Worm (Caenorhabditis elegans) whole organism, early embryonic: Measurements from ENCODE around the gene C50F4.10.

ENCODE experiments used
- ama-1 ChIP-seq: fragments of 150-350 bp; optimal IDR thresholded peaks from 2 replicates; lab custom pipeline; 2014
- scrt-1 ChIP-seq: fragments of 200-800 bp; sonication (Bioruptor generic); IDR thresholded peaks from 2 replicates; pipeline ENCODE4 v1.3.6; 2022; ENCODE audit warnings: missing genetic modification characterization, missing compliant biosample characterization
- sea-1 ChIP-seq: fragments of 200-800 bp; sonication (Bioruptor generic); conservative IDR thresholded peaks from 2 replicates; pipeline ENCODE4 v1.3.6; 2022; ENCODE audit warnings: missing genetic modification characterization, missing compliant biosample characterization

DNA sequence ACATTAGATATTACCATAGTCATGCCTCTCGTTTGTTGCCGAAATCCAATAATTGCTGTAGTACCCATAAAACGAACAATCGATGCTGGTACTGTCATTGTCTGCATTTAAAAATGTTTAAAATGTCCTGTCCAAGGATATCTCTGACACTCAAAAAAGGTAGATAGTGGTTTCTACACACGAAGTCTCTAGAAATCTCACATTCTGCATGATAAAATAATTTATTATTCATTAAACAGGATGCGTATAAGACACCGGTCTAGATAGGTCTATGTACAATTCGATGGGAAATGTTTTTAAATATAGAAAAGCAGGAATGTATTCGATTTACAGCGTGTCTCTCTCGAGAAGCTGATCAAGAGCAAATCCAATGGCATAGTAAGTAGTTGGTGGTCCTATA, 8.3 kb upstream of the C50F4.10 start, which contains the start of gene C50F4.12:
- TF ChIP-seq sea-1 (no peak), scrt-1 (no peak), ama-1 (lab: Kevin White, UChicago) (no peak)
